Fruit fly (Drosophila melanogaster) whole organism: Measurements from ENCODE around the gene CSN5.

ENCODE experiments used
- CG8478 ChIP-seq: fragments of >200 bp; optimal IDR thresholded peaks from 2 replicates; lab custom pipeline; 2018; ENCODE audit warnings: inconsistent platforms
- Dll ChIP-seq: fragments of >200 bp; optimal IDR thresholded peaks from 2 replicates; lab custom pipeline; 2017
- EcR ChIP-seq, 2 experiments: fragments of >200 bp; optimal IDR thresholded peaks; 2 replicates each; lab custom pipeline; 2017; ENCODE audit warnings: missing biosample characterization in 2 of 2, missing genetic modification characterization in 2 of 2, missing genetic modification reagents in 2 of 2
- pan ChIP-seq: fragments of >200 bp; optimal IDR thresholded peaks from 2 replicates; lab custom pipeline; 2017
- psq ChIP-seq: fragments of >200 bp; optimal IDR thresholded peaks from 2 replicates; lab custom pipeline; 2017
- usp ChIP-seq: fragments of >200 bp; optimal IDR thresholded peaks from 2 replicates; lab custom pipeline; 2017; ENCODE audit warnings: missing biosample characterization, missing genetic modification characterization, mixed read lengths

CSN5 gene

DNA sequence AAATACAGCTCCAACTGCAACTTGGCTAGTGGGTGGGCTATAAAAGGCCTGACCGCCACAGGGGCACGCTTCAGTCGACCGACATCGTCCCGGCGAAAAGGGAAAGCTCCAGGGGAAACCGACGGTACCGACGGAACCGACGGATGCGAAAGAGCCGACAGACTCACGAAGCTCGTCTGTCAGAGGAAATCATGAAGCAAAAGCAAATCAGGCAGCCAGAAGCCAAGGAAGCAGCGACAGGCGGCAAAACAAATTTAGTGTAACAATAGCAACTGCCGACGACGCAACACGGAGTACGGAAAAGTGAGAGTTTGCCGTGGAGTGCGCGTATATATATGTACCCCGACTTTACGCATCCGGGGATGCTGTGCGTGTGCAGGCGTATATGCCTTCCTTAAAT lies 7.1 kb downstream of the CSN5 start, which contains the start of gene Gyc89Db:
Gene Gyc89Db, plus strand, starts transcription at position 78 of the 400 bp plus-strand sequence.
- TF ChIP-seq EcR (GFP tag; optimal IDR thresholded peaks at IDR 0.05; lab: Kevin White, UChicago) (no peak), Dll (lab: Kevin White, UChicago) (no peak), pan (lab: Kevin White, UChicago) (no peak), psq (lab: Kevin White, UChicago) (no peak), usp (GFP tag; lab: Kevin White, UChicago) (no peak), CG8478 (no peak)

DNA sequence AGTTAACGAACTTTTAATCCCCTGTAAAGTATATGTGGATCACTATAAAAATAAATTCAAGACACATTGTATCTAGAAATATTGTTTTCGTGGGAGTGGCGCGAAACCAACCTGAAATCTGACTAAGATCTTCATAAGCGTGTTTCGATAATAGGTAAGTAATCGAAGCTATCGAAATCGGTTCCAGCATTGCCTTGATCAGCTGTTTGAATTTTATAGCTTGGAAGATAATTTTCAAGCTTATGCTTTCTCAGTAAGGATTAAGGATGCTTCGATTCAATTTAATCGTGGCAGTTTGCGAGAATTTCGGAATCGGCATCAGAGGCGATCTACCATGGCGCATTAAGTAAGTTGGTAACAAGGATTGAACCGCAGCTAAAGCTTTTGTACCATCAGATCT lies 11.1 kb downstream of the CSN5 start, which contains the start of gene Dhfr:
Gene Dhfr, plus strand, starts transcription at position 173 of the 400 bp plus-strand sequence.
- no peak for TF ChIP-seq CG8478
- TF ChIP-seq EcR (GFP tag; optimal IDR thresholded peaks at IDR 0.05; lab: Kevin White, UChicago), result no peak
- TF ChIP-seq psq (lab: Kevin White, UChicago), result no peak
- no peak for TF ChIP-seq usp (GFP tag; lab: Kevin White, UChicago)
- TF ChIP-seq Dll (lab: Kevin White, UChicago), result no peak
- TF ChIP-seq pan (lab: Kevin White, UChicago), result no peak

DNA sequence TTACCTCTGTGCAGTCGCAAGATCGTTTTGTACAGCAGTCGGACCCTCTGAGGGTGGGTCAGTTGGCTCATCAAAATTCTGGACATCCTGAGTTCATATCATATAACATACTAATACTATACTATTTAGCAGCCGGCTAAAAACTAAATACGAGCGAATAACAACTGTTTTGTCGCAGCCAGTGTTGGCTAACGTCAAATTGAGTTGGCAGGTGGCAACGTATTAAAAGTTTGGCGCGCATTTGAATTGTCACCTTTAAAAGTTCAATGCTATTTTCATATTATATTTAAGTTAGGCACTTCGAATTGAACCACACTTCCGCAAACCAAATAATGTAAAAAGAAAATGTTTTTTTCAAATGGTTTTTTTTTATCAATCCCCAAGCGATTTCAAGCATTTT lies 12.4 kb downstream of the CSN5 start, which contains the start of gene Sdhaf3:
Gene Sdhaf3, minus strand, starts transcription at position 177 of the 400 bp plus-strand sequence.
- TF ChIP-seq EcR (GFP tag; optimal IDR thresholded peaks at IDR 0.05; lab: Kevin White, UChicago) (no peak), CG8478 (no peak)

DNA sequence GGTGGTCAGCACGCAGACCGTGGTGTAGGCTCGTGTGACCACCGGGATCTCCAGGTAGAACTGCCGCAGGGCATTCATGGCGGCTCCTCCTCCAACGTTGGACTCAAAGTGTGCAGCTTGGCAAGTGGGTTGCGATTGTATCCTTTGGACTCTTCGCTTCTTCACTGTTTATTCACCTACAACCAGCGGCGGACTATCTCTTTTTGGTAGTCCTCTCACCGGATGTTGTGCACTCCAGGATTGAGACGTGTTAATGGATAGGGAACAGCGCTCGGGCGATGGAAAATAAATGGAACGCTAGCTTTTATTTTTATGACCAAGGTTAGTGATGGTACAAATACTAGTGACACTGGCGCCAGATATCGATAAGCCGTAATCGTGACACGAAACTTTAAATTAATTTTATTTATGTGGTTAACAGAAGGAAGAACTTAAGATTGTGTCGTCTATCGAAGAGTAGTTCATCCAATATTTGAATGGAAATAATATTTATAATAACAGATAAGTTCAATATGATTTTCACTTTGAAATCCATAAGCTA lies 14.0 kb downstream of the CSN5 start, which contains the start of gene Der-2:
Gene Der-2, minus strand, starts transcription at position 347 of the 541 bp plus-strand sequence.
- TF ChIP-seq usp (GFP tag; lab: Kevin White, UChicago), result no peak
- TF ChIP-seq CG8478, result no peak
- no peak for TF ChIP-seq EcR (GFP tag; optimal IDR thresholded peaks at IDR 0.05; lab: Kevin White, UChicago)

DNA sequence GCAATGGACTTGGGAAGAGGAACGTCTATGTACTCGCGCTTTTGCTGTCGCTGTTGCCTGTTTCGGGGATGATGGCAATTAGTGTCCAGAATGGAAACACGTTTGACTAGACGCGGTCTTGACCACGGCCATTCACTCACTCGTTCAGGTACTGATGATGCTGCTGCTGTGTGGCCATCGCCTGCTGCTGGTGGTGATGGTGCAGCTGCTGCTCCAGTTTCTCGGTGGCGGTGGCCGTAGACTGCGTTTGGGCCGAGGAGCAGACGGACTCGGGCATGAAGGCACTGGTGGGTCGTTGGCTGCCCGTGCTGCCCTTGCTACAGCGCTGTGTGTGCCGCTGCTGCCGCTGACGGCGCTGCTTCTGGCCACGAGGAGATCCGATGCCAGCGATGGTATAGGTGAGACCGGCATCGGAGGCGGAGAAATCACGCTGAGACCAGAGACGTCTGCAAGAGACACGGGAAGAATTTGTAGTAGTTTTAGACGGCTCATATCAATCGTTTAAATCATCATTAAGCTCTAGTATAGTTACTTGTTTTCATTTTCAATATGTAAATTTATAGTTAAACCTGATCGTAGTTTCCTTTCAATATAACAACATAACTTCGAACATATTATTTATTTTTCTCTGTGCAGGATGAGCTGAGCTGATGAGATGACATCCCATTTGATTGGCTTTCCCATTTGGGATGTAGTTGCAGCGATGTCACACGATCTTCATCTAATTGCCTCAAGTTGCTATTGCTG lies 15.8 kb downstream of the CSN5 start:
- TF ChIP-seq psq (lab: Kevin White, UChicago), result no peak
- no peak for TF ChIP-seq Dll (lab: Kevin White, UChicago)
- no peak for TF ChIP-seq EcR (GFP tag; optimal IDR thresholded peaks at IDR 0.05; lab: Kevin White, UChicago)
- TF ChIP-seq CG8478, result no peak
- no peak for TF ChIP-seq usp (GFP tag; lab: Kevin White, UChicago)
- no peak for TF ChIP-seq pan (lab: Kevin White, UChicago)

DNA sequence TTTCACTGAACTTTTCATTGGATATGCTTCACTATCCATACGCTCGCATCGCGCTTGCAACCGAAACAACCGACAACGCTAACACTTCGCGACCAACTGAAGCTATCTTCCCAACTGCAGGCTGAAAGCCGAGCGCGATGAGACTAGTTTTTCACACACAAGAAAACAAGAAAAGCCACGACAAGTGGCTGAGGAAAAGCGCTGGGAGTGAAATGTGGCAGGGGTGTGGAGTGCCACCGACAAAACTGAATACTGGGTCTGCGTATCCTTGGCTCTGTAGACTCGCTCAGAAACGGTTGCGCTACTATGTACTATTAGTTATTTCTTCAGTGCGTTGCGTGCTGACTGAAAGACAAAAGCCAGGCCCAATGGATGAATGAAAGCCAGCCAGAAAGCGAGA lies 25.4 kb downstream of the CSN5 start, which contains the start of gene Cad89D:
Gene Cad89D, minus strand, starts transcription at position 101 of the 400 bp plus-strand sequence.
- TF ChIP-seq usp (GFP tag; lab: Kevin White, UChicago) (no peak), Dll (lab: Kevin White, UChicago) (no peak), CG8478 (no peak), pan (lab: Kevin White, UChicago) (no peak), EcR (GFP tag; optimal IDR thresholded peaks at IDR 0.05; lab: Kevin White, UChicago) (no peak), psq (lab: Kevin White, UChicago) (no peak)

DNA sequence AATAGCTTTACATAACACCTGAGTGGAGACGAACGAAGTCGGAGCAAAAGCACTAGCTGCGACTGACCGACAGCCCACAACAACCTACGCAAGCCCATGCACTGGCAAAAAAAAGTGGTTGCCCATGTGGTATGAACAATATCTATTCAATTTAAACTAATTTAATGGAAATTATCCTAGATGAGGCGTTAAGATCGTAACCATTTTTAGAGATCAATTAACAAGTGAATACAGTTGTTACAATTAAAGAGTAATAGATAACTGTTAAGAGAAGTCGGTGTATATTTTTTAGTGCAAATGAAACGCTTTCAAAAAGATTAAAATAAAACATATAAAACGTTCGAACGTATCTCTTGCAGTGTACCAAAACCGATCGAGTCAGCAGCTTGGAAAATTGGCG lies 26.3 kb downstream of the CSN5 start:
- TF ChIP-seq usp (GFP tag; lab: Kevin White, UChicago) (no peak), Dll (lab: Kevin White, UChicago) (no peak), CG8478 (no peak), psq (lab: Kevin White, UChicago) (no peak), pan (lab: Kevin White, UChicago) (no peak), EcR (GFP tag; optimal IDR thresholded peaks at IDR 0.05; lab: Kevin White, UChicago) (no peak)

DNA sequence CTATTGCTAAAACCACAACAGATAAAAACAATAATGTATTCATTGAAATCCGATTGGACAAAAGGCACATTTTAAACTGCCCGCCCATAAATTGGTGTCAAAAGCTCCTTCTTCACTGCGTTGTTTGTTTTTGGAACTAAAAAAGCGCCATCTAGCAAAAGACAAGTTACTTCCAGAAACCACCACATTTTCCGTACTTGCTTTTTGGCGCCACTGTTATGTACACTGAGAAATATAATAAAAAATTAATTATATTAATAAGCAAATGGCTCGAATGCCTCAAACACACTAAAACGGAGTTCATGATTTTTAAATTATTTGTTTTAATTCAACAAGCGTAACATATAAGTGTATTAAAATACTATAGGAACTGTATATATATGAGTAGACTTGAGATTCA lies 27.5 kb downstream of the CSN5 start:
- TF ChIP-seq CG8478 (no peak), usp (GFP tag; lab: Kevin White, UChicago) (no peak), EcR (GFP tag; optimal IDR thresholded peaks at IDR 0.05; lab: Kevin White, UChicago) (no peak), psq (lab: Kevin White, UChicago) (no peak), Dll (lab: Kevin White, UChicago) (no peak), pan (lab: Kevin White, UChicago) (no peak)

DNA sequence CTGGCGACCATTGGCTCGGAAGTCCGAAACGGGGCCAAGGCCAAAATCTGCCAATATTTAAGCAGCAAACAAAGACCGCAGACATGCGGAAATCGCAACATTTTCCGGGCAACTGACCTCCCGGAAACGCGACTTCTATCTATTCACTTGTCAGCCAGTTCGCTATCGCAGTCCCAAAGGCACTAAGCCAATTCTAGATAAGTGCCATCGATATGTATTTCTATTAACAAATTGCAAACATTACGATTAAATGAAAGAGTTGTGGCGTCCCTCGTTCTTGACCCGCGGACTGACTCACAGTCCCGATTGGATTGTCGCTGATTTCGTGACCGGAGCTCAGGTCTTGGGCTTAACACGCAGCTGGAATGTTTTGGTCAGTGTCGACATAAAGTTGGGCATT lies 29.0 kb downstream of the CSN5 start, which contains the start of gene Gr89a:
Gene Gr89a, minus strand, starts transcription at position 101 of the 400 bp plus-strand sequence.
- TF ChIP-seq CG8478 (no peak), usp (GFP tag; lab: Kevin White, UChicago) (no peak), Dll (lab: Kevin White, UChicago) (no peak), pan (lab: Kevin White, UChicago) (no peak), EcR (GFP tag; optimal IDR thresholded peaks at IDR 0.05; lab: Kevin White, UChicago) (no peak), psq (lab: Kevin White, UChicago) (no peak)

DNA sequence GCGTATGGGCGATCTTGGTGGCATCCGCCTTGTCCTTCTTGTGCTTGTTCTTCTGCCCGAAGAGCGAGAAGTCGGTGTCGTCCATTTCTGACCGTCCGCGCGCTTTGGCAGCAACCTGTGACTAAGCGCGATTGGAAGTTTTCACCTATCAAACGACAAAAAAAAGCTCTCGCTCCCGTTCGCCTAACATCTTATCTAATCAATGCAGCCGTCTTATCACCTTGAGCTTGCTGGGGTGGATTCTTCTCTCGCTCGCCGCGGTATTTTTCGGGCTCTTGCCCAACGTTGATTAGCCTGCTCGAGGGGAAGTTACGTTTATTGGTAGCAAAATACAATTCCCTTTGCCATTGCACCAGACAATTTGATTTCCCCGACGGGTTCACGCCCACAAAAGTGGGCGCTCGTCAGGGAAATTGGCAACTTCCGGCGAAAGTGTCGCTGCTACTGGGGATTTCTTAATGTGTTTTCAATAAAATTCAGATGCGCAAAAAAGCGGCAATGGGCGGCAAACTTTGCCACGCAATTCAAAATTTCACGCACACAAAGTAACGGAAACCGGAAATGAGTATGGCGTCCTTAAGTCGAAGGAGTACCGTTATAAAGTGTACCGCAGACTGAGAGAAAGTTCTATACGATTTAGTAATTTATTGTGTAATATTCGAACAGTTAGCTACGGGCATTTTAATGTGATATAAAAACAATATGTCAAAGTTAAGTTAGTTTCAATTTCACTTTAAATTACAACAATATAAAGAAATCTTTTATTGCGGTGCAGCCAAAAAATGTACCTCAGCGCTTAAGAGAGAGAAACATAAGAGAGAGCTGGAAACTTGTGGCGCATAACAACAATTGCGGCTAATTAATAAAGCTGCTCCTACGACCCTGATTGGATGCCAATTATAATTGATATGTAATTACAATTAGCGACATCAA lies 31.3 kb downstream of the CSN5 start, which contains the start of gene Decay:
Gene Decay, minus strand, starts transcription at position 132 of the 933 bp plus-strand sequence.
- TF ChIP-seq pan (lab: Kevin White, UChicago) (no peak), EcR (GFP tag; optimal IDR thresholded peaks at IDR 0.05; lab: Kevin White, UChicago) (no peak), usp (GFP tag; lab: Kevin White, UChicago) (no peak), CG8478 (no peak), psq (lab: Kevin White, UChicago) (no peak), Dll (lab: Kevin White, UChicago) (no peak)
